Worm (Caenorhabditis elegans): Measurements from ENCODE around the gene sra-7.

sra-7 gene

ce11 chrII:9556582-9556981, 12.1 kb downstream of the sra-7 start:
- TF ChIP-seq flt-1 (GFP tag; IDR thresholded peaks at IDR 0.05), result no peak
- no peak for TF ChIP-seq cog-1 (tag; optimal IDR thresholded peaks at IDR 0.05)
- TF ChIP-seq med-1 (GFP tag; optimal IDR thresholded peaks at IDR 0.05; ENCODE audit: insufficient read depth), result no peak

ce11 chrII:9557437-9558150, 13.1 kb downstream of the sra-7 start, which contains the start of gene zfp-2:
TSS of gene zfp-2 (plus strand) at chrII:9557650.
- TF ChIP-seq med-1 (GFP tag; optimal IDR thresholded peaks at IDR 0.05; ENCODE audit: insufficient read depth) (no peak), ref-1 (GFP tag; conservative IDR thresholded peaks at IDR 0.05) (no peak), cog-1 (tag; optimal IDR thresholded peaks at IDR 0.05) (no peak), T22C8.4 (GFP tag; IDR thresholded peaks at IDR 0.05) (no peak), ztf-29 (GFP tag; IDR thresholded peaks at IDR 0.05) (no peak), tab-1 (GFP tag; IDR thresholded peaks at IDR 0.05) (no peak), flt-1 (GFP tag; IDR thresholded peaks at IDR 0.05) (no peak), klf-2 (GFP tag; conservative IDR thresholded peaks at IDR 0.05) (no peak), ztf-23 (GFP tag; IDR thresholded peaks at IDR 0.05) (no peak)

DNA sequence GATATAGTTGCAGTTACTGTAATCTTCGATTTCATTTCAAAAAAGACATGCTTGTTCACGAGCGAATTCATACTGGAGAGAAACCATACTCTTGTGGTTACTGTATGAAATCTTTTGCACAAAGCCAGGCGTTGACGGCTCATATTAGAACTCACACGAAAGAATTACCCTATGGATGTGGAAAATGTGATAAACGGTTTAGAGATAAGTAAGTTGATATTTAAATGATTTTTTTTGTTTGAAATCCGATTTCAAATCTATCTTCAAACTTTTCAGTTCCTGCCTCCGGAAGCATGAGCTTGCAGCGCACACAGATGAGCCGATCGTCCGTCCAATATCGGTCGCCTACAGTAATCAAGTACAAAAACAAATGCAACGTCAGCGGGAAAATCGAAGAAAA, 14.4 kb downstream of the sra-7 start:
- TF ChIP-seq ztf-29 (GFP tag; IDR thresholded peaks at IDR 0.05) (no peak), ztf-23 (GFP tag; IDR thresholded peaks at IDR 0.05) (no peak), flt-1 (GFP tag; IDR thresholded peaks at IDR 0.05) (no peak), ref-1 (GFP tag; conservative IDR thresholded peaks at IDR 0.05) (no peak), T22C8.4 (GFP tag; IDR thresholded peaks at IDR 0.05) (no peak), med-1 (GFP tag; optimal IDR thresholded peaks at IDR 0.05; ENCODE audit: insufficient read depth) (no peak), klf-2 (GFP tag; conservative IDR thresholded peaks at IDR 0.05) (no peak), cog-1 (tag; optimal IDR thresholded peaks at IDR 0.05) (no peak), tab-1 (GFP tag; IDR thresholded peaks at IDR 0.05) (no peak)

DNA sequence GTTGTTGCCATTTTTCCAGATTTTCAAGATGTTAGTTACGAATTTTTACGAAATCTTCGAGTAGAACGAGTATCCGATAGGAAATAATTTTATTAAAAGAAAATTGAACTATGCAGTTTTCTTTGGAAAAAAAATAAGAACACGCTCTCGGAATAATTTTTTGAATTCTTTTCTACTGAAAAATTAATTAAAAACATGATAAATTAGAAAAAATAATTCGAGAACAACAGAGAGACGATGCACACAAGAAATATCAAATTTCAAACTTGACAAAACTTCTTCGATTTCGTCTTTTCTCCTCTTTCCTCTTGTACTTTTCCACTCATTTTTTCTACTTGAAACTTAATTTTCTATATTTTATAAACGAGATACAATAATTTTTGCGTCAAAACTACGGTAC, 15.4 kb downstream of the sra-7 start, which contains the start of gene F35H8.4:
Gene F35H8.4, minus strand, starts transcription at position 101 of the 400 bp plus-strand sequence.
- TF ChIP-seq T22C8.4 (GFP tag; IDR thresholded peaks at IDR 0.05), result no peak
- no peak for TF ChIP-seq tab-1 (GFP tag; IDR thresholded peaks at IDR 0.05)
- no peak for TF ChIP-seq med-1 (GFP tag; optimal IDR thresholded peaks at IDR 0.05; ENCODE audit: insufficient read depth)
- TF ChIP-seq cog-1 (tag; optimal IDR thresholded peaks at IDR 0.05), result no peak
- no peak for TF ChIP-seq flt-1 (GFP tag; IDR thresholded peaks at IDR 0.05)
- no peak for TF ChIP-seq klf-2 (GFP tag; conservative IDR thresholded peaks at IDR 0.05)
- no peak for TF ChIP-seq ztf-23 (GFP tag; IDR thresholded peaks at IDR 0.05)
- TF ChIP-seq ztf-29 (GFP tag; IDR thresholded peaks at IDR 0.05), result no peak
- TF ChIP-seq ref-1 (GFP tag; conservative IDR thresholded peaks at IDR 0.05), result no peak

- no peak for TF ChIP-seq T22C8.4 (GFP tag; IDR thresholded peaks at IDR 0.05)
- TF ChIP-seq ztf-29 (GFP tag; IDR thresholded peaks at IDR 0.05), result no peak
- no peak for TF ChIP-seq tab-1 (GFP tag; IDR thresholded peaks at IDR 0.05)
- no peak for TF ChIP-seq med-1 (GFP tag; optimal IDR thresholded peaks at IDR 0.05; ENCODE audit: insufficient read depth)
- no peak for TF ChIP-seq cog-1 (tag; optimal IDR thresholded peaks at IDR 0.05)
- TF ChIP-seq ztf-23 (GFP tag; IDR thresholded peaks at IDR 0.05), result no peak
- TF ChIP-seq ref-1 (GFP tag; conservative IDR thresholded peaks at IDR 0.05), result no peak
- no peak for TF ChIP-seq flt-1 (GFP tag; IDR thresholded peaks at IDR 0.05)
- TF ChIP-seq klf-2 (GFP tag; conservative IDR thresholded peaks at IDR 0.05), result no peak
Measured at ce11 chrII:9560895-9561294, 16.4 kb downstream of the sra-7 start.

DNA sequence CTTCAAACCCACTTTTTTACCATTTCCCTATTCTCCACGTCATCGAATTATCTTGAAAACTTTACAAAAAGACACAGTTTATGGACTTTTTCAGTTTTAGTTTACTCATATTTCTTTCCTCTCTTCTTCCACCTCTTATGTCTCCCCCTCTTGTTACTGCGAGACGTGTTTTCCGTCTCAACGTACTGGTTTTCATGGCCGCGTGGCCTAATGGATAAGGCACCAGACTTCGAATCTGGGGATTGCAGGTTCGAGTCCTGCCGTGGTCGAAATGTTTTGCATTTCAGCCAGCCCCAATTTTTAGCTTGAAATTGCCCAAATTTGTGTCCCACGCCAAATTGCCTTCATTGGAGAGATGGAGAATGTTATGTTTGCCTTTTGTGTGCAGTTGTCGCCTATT, 21.6 kb downstream of the sra-7 start:
- TF ChIP-seq flt-1 (GFP tag; IDR thresholded peaks at IDR 0.05) (peak; percentile 97), klf-2 (GFP tag; conservative IDR thresholded peaks at IDR 0.05) (peak; percentile 83), tab-1 (GFP tag; IDR thresholded peaks at IDR 0.05) (peak; percentile 97), cog-1 (tag; optimal IDR thresholded peaks at IDR 0.05) (peak; percentile 61), med-1 (GFP tag; optimal IDR thresholded peaks at IDR 0.05; ENCODE audit: insufficient read depth) (peak; percentile 47), ref-1 (GFP tag; conservative IDR thresholded peaks at IDR 0.05) (peak; percentile 93), ztf-29 (GFP tag; IDR thresholded peaks at IDR 0.05) (peak; percentile 83), ztf-23 (GFP tag; IDR thresholded peaks at IDR 0.05) (peak; percentile 92), T22C8.4 (GFP tag; IDR thresholded peaks at IDR 0.05) (peak; percentile 89)

DNA sequence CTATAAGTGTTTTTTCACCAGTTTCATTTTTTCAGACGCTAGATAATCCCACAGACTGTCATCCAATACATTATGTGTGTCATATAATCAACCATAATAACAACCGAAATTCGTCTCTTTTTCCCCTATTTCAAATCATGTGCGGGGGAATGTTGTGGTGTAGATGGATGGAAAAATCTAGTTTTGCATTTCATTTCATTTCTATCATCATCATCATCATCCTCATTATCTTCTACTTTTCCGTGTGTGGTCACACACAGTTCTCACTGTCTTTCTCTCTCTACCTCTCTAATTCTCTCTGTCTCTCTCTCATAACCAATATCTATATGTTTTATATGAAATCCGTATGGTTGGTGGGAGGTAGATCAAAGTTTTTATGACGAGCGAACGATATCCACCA, 28.9 kb downstream of the sra-7 start:
- no peak for TF ChIP-seq ztf-23 (GFP tag; IDR thresholded peaks at IDR 0.05)
- no peak for TF ChIP-seq ztf-29 (GFP tag; IDR thresholded peaks at IDR 0.05)
- TF ChIP-seq T22C8.4 (GFP tag; IDR thresholded peaks at IDR 0.05), result no peak
- TF ChIP-seq klf-2 (GFP tag; conservative IDR thresholded peaks at IDR 0.05), result no peak

DNA sequence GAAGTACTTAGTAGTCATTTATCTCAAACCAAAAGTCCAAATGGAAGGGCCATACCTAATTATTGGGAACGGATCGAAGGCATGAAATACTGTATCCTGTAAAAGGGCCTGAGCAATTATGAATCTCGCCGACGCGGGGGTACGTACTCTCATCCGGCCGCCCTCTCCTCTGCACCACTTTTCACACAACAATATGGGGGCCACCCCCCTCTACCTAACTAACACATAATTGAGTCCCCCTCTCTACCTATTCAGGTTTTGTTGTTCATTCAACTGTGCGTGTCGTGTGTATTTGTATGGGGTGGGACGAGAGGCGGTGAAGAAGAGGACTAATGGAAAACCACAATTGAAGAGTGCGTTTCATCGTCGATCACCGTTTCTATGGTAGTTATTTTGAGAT, 29.9 kb downstream of the sra-7 start:
- TF ChIP-seq tab-1 (GFP tag; IDR thresholded peaks at IDR 0.05), result no peak
- TF ChIP-seq cog-1 (tag; optimal IDR thresholded peaks at IDR 0.05), result no peak
- no peak for TF ChIP-seq flt-1 (GFP tag; IDR thresholded peaks at IDR 0.05)
- TF ChIP-seq T22C8.4 (GFP tag; IDR thresholded peaks at IDR 0.05), result no peak
- no peak for TF ChIP-seq klf-2 (GFP tag; conservative IDR thresholded peaks at IDR 0.05)
- TF ChIP-seq ztf-29 (GFP tag; IDR thresholded peaks at IDR 0.05), result no peak
- no peak for TF ChIP-seq ref-1 (GFP tag; conservative IDR thresholded peaks at IDR 0.05)

DNA sequence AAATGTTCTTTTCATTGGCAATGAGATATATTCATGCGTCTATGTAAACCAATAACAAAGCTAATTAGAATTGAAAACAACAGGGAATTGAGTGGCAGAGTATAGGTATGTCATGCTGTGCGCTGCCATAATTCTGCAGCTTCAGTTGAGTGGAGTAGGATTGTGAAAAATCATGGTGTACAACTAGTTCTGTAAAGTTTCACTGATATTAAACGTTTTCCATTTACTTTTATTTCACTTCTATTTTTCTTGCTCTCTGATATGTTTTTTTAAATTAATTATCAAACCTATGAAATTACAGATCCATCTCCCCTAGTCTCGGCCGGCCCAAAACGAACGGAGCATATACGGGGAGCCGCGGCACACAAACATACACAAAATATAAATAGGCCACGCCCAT, 31.2 kb downstream of the sra-7 start, which contains the start of gene exc-7:
Gene exc-7, plus strand, starts transcription at position 301 of the 400 bp plus-strand sequence.
- TF ChIP-seq ref-1 (GFP tag; conservative IDR thresholded peaks at IDR 0.05) (no peak), flt-1 (GFP tag; IDR thresholded peaks at IDR 0.05) (no peak), ztf-29 (GFP tag; IDR thresholded peaks at IDR 0.05) (no peak), T22C8.4 (GFP tag; IDR thresholded peaks at IDR 0.05) (no peak)

DNA sequence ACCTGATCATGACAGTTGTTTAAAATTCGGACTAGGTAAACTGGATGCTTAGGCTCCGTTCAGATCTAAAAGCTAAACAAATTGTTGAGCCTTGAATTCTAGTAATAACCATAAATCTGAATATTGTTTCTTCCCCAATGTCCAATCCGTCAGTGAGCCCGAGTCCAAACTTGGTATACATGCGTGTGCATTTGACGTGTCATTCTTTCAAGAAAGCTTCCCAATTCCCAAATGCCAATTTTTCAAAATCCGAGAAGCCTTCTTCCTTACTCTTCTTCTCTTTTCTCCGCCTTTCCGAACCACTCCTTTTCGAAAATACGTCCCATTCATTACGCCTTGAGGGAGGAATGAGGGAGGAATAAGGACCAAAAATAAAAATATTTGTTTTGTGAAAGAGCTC, 32.2 kb downstream of the sra-7 start:
- TF ChIP-seq med-1 (GFP tag; optimal IDR thresholded peaks at IDR 0.05; ENCODE audit: insufficient read depth) (no peak), flt-1 (GFP tag; IDR thresholded peaks at IDR 0.05) (no peak), ref-1 (GFP tag; conservative IDR thresholded peaks at IDR 0.05) (no peak), ztf-23 (GFP tag; IDR thresholded peaks at IDR 0.05) (no peak), cog-1 (tag; optimal IDR thresholded peaks at IDR 0.05) (no peak), klf-2 (GFP tag; conservative IDR thresholded peaks at IDR 0.05) (no peak), T22C8.4 (GFP tag; IDR thresholded peaks at IDR 0.05) (no peak), tab-1 (GFP tag; IDR thresholded peaks at IDR 0.05) (no peak)

All from whole organism, midembryonic.